Worm (Caenorhabditis elegans): ENCODE measurements around the gene sinh-1.

DNA sequence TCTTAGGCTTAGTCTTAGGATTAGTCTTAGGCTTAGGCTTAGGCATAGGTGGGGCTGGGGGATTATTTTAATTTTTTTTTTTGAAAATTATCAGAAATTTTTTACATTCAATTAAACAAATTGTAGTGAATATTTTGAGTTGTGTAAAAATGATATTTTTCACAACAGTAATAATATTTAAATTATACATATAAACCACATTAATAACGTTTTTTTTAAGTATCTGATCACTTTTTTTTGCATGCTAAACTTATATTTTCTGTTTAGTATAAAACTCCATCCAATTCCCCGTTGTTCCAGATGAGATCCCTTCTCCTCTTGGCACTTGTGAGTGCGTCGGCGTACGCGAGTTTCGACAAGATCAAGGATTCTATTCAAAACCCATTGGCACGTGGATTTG, 12.0 kb downstream of the sinh-1 start, which contains the start of gene txdc-12.1:
- TF ChIP-seq ama-1 (optimal IDR thresholded peaks at IDR 0.05): no peak
- TF ChIP-seq tra-4 (tag; optimal IDR thresholded peaks at IDR 0.05): no peak
- no peak for TF ChIP-seq sea-1 (GFP tag; conservative IDR thresholded peaks at IDR 0.05)
